ENCODE assay signal across 4 worm cellular contexts in genomic region chrIII:9982119-9982642, ce11.
TF ChIP-seq lines count a peak whose summit lies in the region.

No protein-coding gene starts in this region.

TF ChIP-seq in whole organism, L3 larva, 47 proteins besides CTCF, POLR2A, EP300 and RAD21:
- TF ChIP-seq egl-5 (tag; optimal IDR thresholded peaks at IDR 0.05; lab: Kevin White, UChicago) (peak; percentile 8), fkh-10 (GFP tag; optimal IDR thresholded peaks at IDR 0.05; lab: Kevin White, UChicago) (no peak)

TF ChIP-seq in whole organism, L4 larva, 104 proteins besides CTCF, POLR2A, EP300 and RAD21:
- TF ChIP-seq unc-62 (GFP tag; optimal IDR thresholded peaks at IDR 0.05 in 1 of 2; lab: Kevin White, UChicago) (peak in 1 of 2 experiments; percentile 58), unc-62 (tag; optimal IDR thresholded peaks at IDR 0.05; lab: Kevin White, UChicago) (no peak), aha-1 (tag; lab: Kevin White, UChicago) (peak; percentile 66), lin-1 (GFP tag; IDR thresholded peaks at IDR 0.05; lab: Robert Waterston, UW) (no peak)

TF ChIP-seq in whole organism, late embryonic, 69 proteins besides CTCF, POLR2A, EP300 and RAD21:
- TF ChIP-seq rnt-1 (tag; optimal IDR thresholded peaks at IDR 0.05; lab: Kevin White, UChicago): no peak
- TF ChIP-seq unc-42 (tag; optimal IDR thresholded peaks at IDR 0.05; lab: Kevin White, UChicago): peak; percentile 58

TF ChIP-seq in whole organism, mixed stage, embryonic, 35 proteins besides CTCF, POLR2A, EP300 and RAD21:
- no peak for TF ChIP-seq mls-2 (tag; optimal IDR thresholded peaks at IDR 0.05; lab: Kevin White, UChicago)
- no peak for TF ChIP-seq ceh-39 (tag; optimal IDR thresholded peaks at IDR 0.05; lab: Kevin White, UChicago)
- no peak for TF ChIP-seq tbx-8 (GFP tag; optimal IDR thresholded peaks at IDR 0.05; lab: Kevin White, UChicago)
- TF ChIP-seq unc-120 (tag; optimal IDR thresholded peaks at IDR 0.05; lab: Kevin White, UChicago; ENCODE audit: poor library complexity, severe bottlenecking): no peak
- TF ChIP-seq ces-1 (GFP tag; optimal IDR thresholded peaks at IDR 0.05; lab: Kevin White, UChicago): peak; percentile 64
- peak; percentile 55 for TF ChIP-seq unc-62 (GFP tag; optimal IDR thresholded peaks at IDR 0.05; lab: Kevin White, UChicago)
